Worm (Caenorhabditis elegans) whole organism, early embryonic: Measurements from ENCODE around the gene F53H4.2.

Experiments used
- B0310.2 ChIP-seq: sonication (generic microtip); optimal IDR thresholded peaks from 2 replicates; lab custom pipeline; 2016; ENCODE audit warnings: mild to moderate bottlenecking, missing genetic modification characterization, missing compliant biosample characterization
- F13C5.2 ChIP-seq: sonication (generic microtip); optimal IDR thresholded peaks from 2 replicates; lab custom pipeline; 2017; ENCODE audit warnings: mild to moderate bottlenecking, missing genetic modification characterization, inconsistent platforms, missing compliant biosample characterization
- ama-1 ChIP-seq: fragments of 150-350 bp; optimal IDR thresholded peaks from 2 replicates; lab custom pipeline; 2014
- ceh-36 ChIP-seq: sonication (generic microtip); optimal IDR thresholded peaks from 2 replicates; lab custom pipeline; 2016; ENCODE audit warnings: missing genetic modification characterization, inconsistent platforms, missing compliant biosample characterization
- ets-7 ChIP-seq: sonication (generic microtip); optimal IDR thresholded peaks from 2 replicates; lab custom pipeline; 2016; ENCODE audit warnings: missing genotype, missing genetic modification characterization, missing compliant biosample characterization
- flt-1 ChIP-seq: fragments of 200-800 bp; sonication (Bioruptor generic); IDR thresholded peaks from 2 replicates; pipeline ENCODE4 v1.3.6; 2022; ENCODE audit warnings: missing genetic modification characterization, missing compliant biosample characterization
- hnd-1 ChIP-seq: sonication (generic microtip); optimal IDR thresholded peaks from 2 replicates; lab custom pipeline; 2016; ENCODE audit warnings: missing genetic modification characterization, missing compliant biosample characterization
- pes-1 ChIP-seq: fragments of 200-800 bp; sonication (Bioruptor generic); IDR thresholded peaks from 2 replicates; pipeline ENCODE4 v1.3.6; 2022; ENCODE audit warnings: missing genetic modification reagents, missing genetic modification characterization, missing compliant biosample characterization
- scrt-1 ChIP-seq: fragments of 200-800 bp; sonication (Bioruptor generic); IDR thresholded peaks from 2 replicates; pipeline ENCODE4 v1.3.6; 2022; ENCODE audit warnings: missing genetic modification characterization, missing compliant biosample characterization
- tbx-37 ChIP-seq: fragments of 200-800 bp; sonication (Bioruptor generic); conservative IDR thresholded peaks from 2 replicates; pipeline ENCODE4 v1.3.6; 2022; ENCODE audit warnings: missing genetic modification reagents, missing genetic modification characterization, missing compliant biosample characterization
- tra-4 ChIP-seq: sonication (generic microtip); optimal IDR thresholded peaks from 2 replicates; lab custom pipeline; 2017; ENCODE audit warnings: missing genetic modification characterization, missing compliant biosample characterization

- TF ChIP-seq ama-1 (lab: Kevin White, UChicago) (no peak), ets-7 (tag; lab: Kevin White, UChicago) (no peak), tra-4 (tag; lab: Kevin White, UChicago) (no peak), scrt-1 (GFP tag; lab: Robert Waterston, UW) (no peak), hnd-1 (tag; lab: Kevin White, UChicago) (no peak), ceh-36 (tag; lab: Kevin White, UChicago) (no peak), F13C5.2 (no peak), tbx-37 (GFP tag; lab: Robert Waterston, UW) (no peak), B0310.2 (tag; lab: Kevin White, UChicago) (no peak), pes-1 (GFP tag; lab: Robert Waterston, UW) (no peak), flt-1 (no peak)
Observed at ce11 chrX:15892525-15892924, 35.6 kb downstream of the F53H4.2 start.
